Fruit fly (Drosophila melanogaster) whole organism, wandering third instar larva: ENCODE results near the gene unc80.

Experiments used
- Dif ChIP-seq: fragments of 200-275, 200-300 bp; sonication (Bioruptor generic); optimal IDR thresholded peaks from 2 replicates; lab custom pipeline; 2018; ENCODE audit warnings: missing biosample characterization, missing genetic modification characterization; ENCODE audit not compliant: partially characterized antibody
- foxo ChIP-seq, 2 experiments: fragments of 200-800 bp; sonication (Bioruptor generic); optimal IDR thresholded peaks; 2 replicates in 1 of 2; 3 replicates in 1 of 2; lab custom pipeline; 2016 to 2017; ENCODE audit warnings: missing biosample characterization in 2 of 2, missing genetic modification characterization in 2 of 2
- fru ChIP-seq: fragments of 200-800 bp; sonication (Bioruptor generic); optimal IDR thresholded peaks from 3 replicates; lab custom pipeline; 2016; ENCODE audit warnings: missing biosample characterization, mild to moderate bottlenecking, missing genetic modification characterization

DNA sequence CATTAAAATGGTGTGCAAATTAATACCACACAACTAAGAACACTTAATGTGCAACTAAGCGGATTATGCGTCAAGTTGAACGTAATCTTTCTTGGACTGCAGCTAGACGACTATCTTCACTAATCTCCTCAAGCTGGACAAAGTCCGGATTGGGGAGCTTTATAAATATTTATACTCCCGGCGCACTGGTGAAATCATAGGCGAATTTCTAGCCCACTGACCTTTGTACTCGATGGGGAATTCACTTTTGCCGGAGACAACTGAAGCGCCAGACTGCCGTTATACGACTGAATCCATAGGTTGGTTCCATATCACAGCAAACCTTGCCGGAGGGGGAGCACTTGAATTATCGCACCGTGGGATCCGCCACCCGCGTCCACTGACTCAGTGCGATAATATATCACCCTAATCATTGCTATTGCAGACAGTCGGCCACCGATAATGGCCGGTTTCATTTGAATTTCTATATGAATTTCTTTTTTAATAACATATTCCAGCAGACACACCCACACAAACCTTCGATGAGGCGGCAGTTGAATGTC lies 43.9 kb downstream of the unc80 start:
- no peak for TF ChIP-seq Dif (GFP tag; lab: Kevin White, UChicago)
- TF ChIP-seq fru (GFP tag; lab: Kevin White, UChicago), result no peak
- no peak for TF ChIP-seq foxo (GFP tag; optimal IDR thresholded peaks at IDR 0.05; lab: Kevin White, UChicago)
